Fruit fly (Drosophila melanogaster) whole organism, wandering third instar larva: Measurements from ENCODE around the gene dlp.

ENCODE experiments used
- Abd-B ChIP-seq: fragments of >200 bp; optimal IDR thresholded peaks from 2 replicates; lab custom pipeline; 2017; ENCODE audit warnings: missing biosample characterization, missing genetic modification characterization
- Dfd ChIP-seq: fragments of >200 bp; optimal IDR thresholded peaks from 2 replicates; lab custom pipeline; 2017; ENCODE audit warnings: missing biosample characterization, missing genetic modification characterization
- GATAd ChIP-seq: sonication (Bioruptor generic); optimal IDR thresholded peaks from 2 replicates; lab custom pipeline; 2016; ENCODE audit warnings: missing biosample characterization, missing genetic modification characterization
- Hr78 ChIP-seq: fragments of >200 bp; optimal IDR thresholded peaks from 2 replicates; lab custom pipeline; 2017; ENCODE audit warnings: missing biosample characterization, missing genetic modification characterization
- Rel ChIP-seq, 2 experiments: fragments of 200-800 bp; sonication (Bioruptor generic) in 1 of 2; optimal IDR thresholded peaks; 2 replicates in 1 of 2; 3 replicates in 1 of 2; lab custom pipeline; 2016 to 2019; ENCODE audit warnings: mild to moderate bottlenecking in 2 of 2, missing biosample characterization in 2 of 2, missing genetic modification characterization in 2 of 2, moderate library complexity in 1 of 2
- usp ChIP-seq: fragments of >200 bp; optimal IDR thresholded peaks from 2 replicates; lab custom pipeline; 2017; ENCODE audit warnings: missing biosample characterization, missing genetic modification characterization

DNA sequence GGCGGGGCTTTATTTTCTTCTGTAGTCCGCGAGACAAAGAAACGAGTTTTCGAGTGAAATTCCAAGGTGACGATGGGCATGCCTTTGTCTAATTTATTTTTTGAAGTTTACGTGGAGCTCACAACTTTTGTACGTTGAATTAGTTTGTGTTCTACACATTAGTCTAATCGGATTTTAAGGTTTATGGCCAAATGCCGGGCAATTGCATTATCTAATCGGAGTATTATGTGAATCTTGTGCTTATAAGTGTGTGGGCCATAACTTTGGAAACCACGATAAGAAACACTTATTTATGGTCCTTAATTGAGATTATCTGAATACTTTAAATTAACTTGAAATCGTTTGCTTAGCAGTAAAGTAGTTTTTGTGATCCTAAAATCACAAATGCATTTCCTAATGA is 80.4 kb downstream of the dlp start:
- TF ChIP-seq usp (GFP tag; lab: Kevin White, UChicago) (no peak), Abd-B (GFP tag; lab: Kevin White, UChicago) (no peak), GATAd (no peak), Dfd (no peak), Rel (GFP tag; optimal IDR thresholded peaks at IDR 0.05; lab: Kevin White, UChicago) (no peak), Rel (tag; optimal IDR thresholded peaks at IDR 0.05; lab: Kevin White, UChicago) (no peak), Hr78 (GFP tag; lab: Kevin White, UChicago) (no peak)
